Fruit fly (Drosophila melanogaster) whole organism, prepupa: ENCODE results near the gene DIP-epsilon.

Source experiments
- Blimp-1 ChIP-seq: fragments of 200-800 bp; sonication (Bioruptor generic); optimal IDR thresholded peaks from 3 replicates; lab custom pipeline; 2017; ENCODE audit warnings: missing biosample characterization, missing genetic modification characterization, mild to moderate bottlenecking, moderate library complexity, missing genetic modification reagents
- CG11762 ChIP-seq: fragments of 200-800 bp; sonication (Bioruptor generic); optimal IDR thresholded peaks from 3 replicates; lab custom pipeline; 2016; ENCODE audit warnings: missing biosample characterization, missing genetic modification characterization; ENCODE audit not compliant: insufficient read depth

dm6 chr2L:6457583-6457982 is 46.5 kb upstream of the DIP-epsilon start:
- TF ChIP-seq Blimp-1 (GFP tag; lab: Kevin White, UChicago): no peak
- no peak for TF ChIP-seq CG11762
